Worm (Caenorhabditis elegans): ENCODE data around the gene C02G6.2.

DNA sequence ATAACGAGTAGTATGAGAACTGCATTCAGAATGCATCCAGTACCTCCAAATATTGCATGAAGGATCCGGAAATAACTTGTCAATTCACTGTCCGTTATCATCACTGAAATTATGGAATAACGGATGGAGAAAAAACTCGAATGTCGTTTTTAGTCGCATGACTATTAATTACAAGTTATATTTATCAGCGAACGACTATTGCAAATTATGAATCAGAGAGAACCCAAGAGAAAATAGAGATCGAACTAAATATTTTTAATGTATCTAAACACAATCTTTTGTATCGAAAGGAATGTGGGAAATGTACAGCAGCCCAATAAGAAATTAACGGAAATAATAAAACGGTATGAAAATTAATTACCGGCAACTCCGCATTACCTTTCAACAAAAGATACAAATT, 28.1 kb downstream of the C02G6.2 start, which contains the start of gene srd-16:
- no peak for TF ChIP-seq elt-2 (tag; optimal IDR thresholded peaks at IDR 0.05)
- no peak for TF ChIP-seq ceh-45 (GFP tag; IDR thresholded peaks at IDR 0.05)
- TF ChIP-seq ceh-48 (tag; optimal IDR thresholded peaks at IDR 0.05): no peak
- no peak for TF ChIP-seq odd-2 (tag; optimal IDR thresholded peaks at IDR 0.05)
- no peak for TF ChIP-seq nhr-11 (tag; optimal IDR thresholded peaks at IDR 0.05)
- no peak for TF ChIP-seq sdc-2 (tag; optimal IDR thresholded peaks at IDR 0.05)
- TF ChIP-seq nfya-1 (tag; optimal IDR thresholded peaks at IDR 0.05): no peak
- TF ChIP-seq ama-1 (optimal IDR thresholded peaks at IDR 0.05): no peak
- no peak for TF ChIP-seq ceh-31 (tag; optimal IDR thresholded peaks at IDR 0.05)
- TF ChIP-seq pag-3 (tag; optimal IDR thresholded peaks at IDR 0.05; ENCODE audit: borderline replicate concordance): no peak
